Fruit fly (Drosophila melanogaster) whole organism, prepupa: ENCODE measurements around the gene mRpS30.

Experiments used
- CG34406 ChIP-seq: fragments of 200-800 bp; sonication (Bioruptor generic); optimal IDR thresholded peaks from 3 replicates; lab custom pipeline; 2016; ENCODE audit warnings: missing biosample characterization, missing genetic modification characterization
- CG4318 ChIP-seq: fragments of 200-800 bp; sonication (Bioruptor generic); optimal IDR thresholded peaks from 3 replicates; lab custom pipeline; 2017; ENCODE audit warnings: missing biosample characterization, mild to moderate bottlenecking, missing genetic modification characterization
- Ets96B ChIP-seq: fragments of 200-800 bp; optimal IDR thresholded peaks from 2 replicates; lab custom pipeline; 2019; ENCODE audit warnings: missing biosample characterization, mild to moderate bottlenecking, missing genetic modification characterization, moderate library complexity
- Lpt ChIP-seq: fragments of 200-800 bp; sonication (Bioruptor generic); optimal IDR thresholded peaks from 3 replicates; lab custom pipeline; 2016; ENCODE audit warnings: missing biosample characterization, missing genetic modification characterization
- fd85E ChIP-seq: fragments of 200-800 bp; sonication (Bioruptor generic); optimal IDR thresholded peaks from 3 replicates; lab custom pipeline; 2016; ENCODE audit warnings: missing biosample characterization, missing genetic modification characterization

DNA sequence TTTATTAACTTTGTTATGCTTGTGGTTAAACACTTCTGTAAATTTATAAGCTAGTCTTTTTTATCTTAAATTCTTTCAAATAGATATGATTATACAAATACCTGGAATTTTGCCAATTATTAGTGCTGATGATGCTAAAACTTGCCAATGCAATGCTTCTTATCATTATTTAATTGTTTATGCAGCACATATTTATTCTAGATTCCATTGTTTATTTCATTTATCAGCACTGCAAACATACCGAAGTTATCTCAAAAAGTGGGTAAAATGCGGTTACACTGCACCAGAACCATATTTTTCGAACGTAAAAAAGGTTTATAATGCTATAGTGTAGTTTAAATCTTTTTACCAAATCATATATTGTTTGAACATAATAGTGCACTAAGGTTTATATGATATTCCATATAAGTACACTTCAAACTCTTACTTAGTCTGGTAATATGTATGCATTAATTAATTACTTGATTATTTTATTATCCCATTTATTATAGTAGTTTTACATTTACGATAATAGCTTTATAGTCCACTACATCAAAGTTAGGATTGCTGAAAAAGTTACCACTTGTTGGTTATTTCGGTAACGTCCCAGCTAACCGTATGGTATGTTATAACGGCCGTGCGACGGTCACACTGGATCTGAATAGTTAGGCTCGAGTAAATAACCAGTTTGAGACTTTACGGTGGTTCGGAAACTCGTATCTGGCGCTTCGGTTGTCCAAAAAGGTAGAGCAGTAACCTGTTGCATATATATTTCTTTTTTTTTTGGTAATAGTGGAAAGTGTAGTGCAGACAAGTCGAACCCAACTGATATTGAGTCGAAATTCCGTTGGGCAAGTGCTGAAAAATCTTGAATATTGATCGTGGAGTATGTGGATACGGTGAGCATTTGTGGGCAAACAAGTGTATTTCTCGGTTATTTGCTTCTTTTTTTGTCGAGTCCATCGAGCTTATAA lies 2.7 kb downstream of the mRpS30 start, which contains the start of gene Rhp:
- TF ChIP-seq CG34406 (GFP tag; lab: Kevin White, UChicago) (peak; percentile 60), CG4318 (GFP tag; lab: Kevin White, UChicago) (no peak), Ets96B (no peak), Lpt (GFP tag; lab: Kevin White, UChicago) (no peak), fd85E (GFP tag; lab: Kevin White, UChicago) (peak; percentile 34)
